Worm (Caenorhabditis elegans): ENCODE data around the gene golg-2.

The golg-2 gene

DNA sequence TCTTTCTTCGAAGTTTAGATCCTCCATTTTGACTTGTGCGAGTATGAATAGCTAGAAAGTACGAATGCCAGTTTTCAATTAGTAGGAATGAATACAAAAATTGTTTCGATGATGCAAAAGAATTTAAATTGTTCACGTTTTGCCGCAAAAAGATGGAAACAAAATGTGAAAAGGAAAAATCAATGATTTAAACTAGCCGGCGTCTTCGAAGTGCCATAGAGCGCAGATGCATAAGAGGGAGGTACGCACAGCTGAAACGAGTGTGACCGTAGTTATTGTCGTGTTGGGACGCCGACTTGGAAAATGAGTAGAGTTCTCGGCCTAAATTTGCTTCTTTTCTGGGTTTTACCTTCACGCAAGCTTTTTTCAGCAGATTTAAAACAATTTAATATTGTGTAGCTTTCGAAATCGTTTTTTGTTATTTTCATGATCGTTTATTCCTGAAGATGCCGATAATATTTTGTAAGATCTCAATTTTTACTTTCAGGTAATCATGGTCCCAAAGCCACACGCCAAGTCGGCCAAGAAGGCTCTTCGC lies 15.3 kb upstream of the golg-2 start, which contains the start of the genes ify-1 and rpl-22:
Gene ify-1 (minus strand): TSS at position 51 of the 538 bp plus-strand sequence.
Gene rpl-22 (plus strand): TSS at position 488 of the 538 bp plus-strand sequence.
- TF ChIP-seq lsy-2 (tag; optimal IDR thresholded peaks at IDR 0.05): peak; percentile 98 to 100
- TF ChIP-seq nhr-10 (tag; optimal IDR thresholded peaks at IDR 0.05): peak; percentile 34
- peak; percentile 95 for TF ChIP-seq nhr-25 (tag; optimal IDR thresholded peaks at IDR 0.05)
- peak; percentile 37 for TF ChIP-seq nhr-11 (tag; optimal IDR thresholded peaks at IDR 0.05)
- peak; percentile 96 for TF ChIP-seq C34F6.9 (tag; optimal IDR thresholded peaks at IDR 0.05)
- peak; percentile 83 for TF ChIP-seq fos-1 (tag; optimal IDR thresholded peaks at IDR 0.05)
- no peak for TF ChIP-seq nhr-12 (tag; optimal IDR thresholded peaks at IDR 0.05)
- TF ChIP-seq ceh-16 (tag; optimal IDR thresholded peaks at IDR 0.05): peak; percentile 71
- TF ChIP-seq ceh-82 (tag; optimal IDR thresholded peaks at IDR 0.05): peak; percentile 73
- peak; percentile 39 for TF ChIP-seq egl-27 (tag; optimal IDR thresholded peaks at IDR 0.05)
- TF ChIP-seq sma-9 (GFP tag; optimal IDR thresholded peaks at IDR 0.05): peak; percentile 94
- no peak for TF ChIP-seq sma-9 (tag; optimal IDR thresholded peaks at IDR 0.05)
- TF ChIP-seq R02D3.7 (tag; optimal IDR thresholded peaks at IDR 0.05): peak; percentile 43
- no peak for TF ChIP-seq nhr-237 (tag; optimal IDR thresholded peaks at IDR 0.05)
- no peak for TF ChIP-seq ztf-11 (tag; optimal IDR thresholded peaks at IDR 0.05)
- no peak for TF ChIP-seq skn-1 (tag; optimal IDR thresholded peaks at IDR 0.05)
- no peak for TF ChIP-seq elt-1 (tag; optimal IDR thresholded peaks at IDR 0.05)
- TF ChIP-seq ama-1 (optimal IDR thresholded peaks at IDR 0.05): peak; percentile 71
- TF ChIP-seq mab-5 (tag; optimal IDR thresholded peaks at IDR 0.05): peak; percentile 90
- no peak for TF ChIP-seq dmd-4 (tag; optimal IDR thresholded peaks at IDR 0.05)
- TF ChIP-seq crh-2 (tag; optimal IDR thresholded peaks at IDR 0.05): peak; percentile 98
- TF ChIP-seq unc-55 (GFP tag; optimal IDR thresholded peaks at IDR 0.05): peak; percentile 99
- TF ChIP-seq lin-13 (GFP tag; optimal IDR thresholded peaks at IDR 0.05): peak; percentile 95
- TF ChIP-seq ztf-1 (GFP tag; conservative IDR thresholded peaks at IDR 0.05): no peak
- no peak for TF ChIP-seq peb-1 (tag; optimal IDR thresholded peaks at IDR 0.05)
- TF ChIP-seq unc-62 (GFP tag; optimal IDR thresholded peaks at IDR 0.05): peak; percentile 47
- TF ChIP-seq nhr-129 (tag; optimal IDR thresholded peaks at IDR 0.05): peak; percentile 98
- peak in 1 of 2 experiments; percentile 51 for TF ChIP-seq mdl-1 (tag; optimal IDR thresholded peaks at IDR 0.05)
- no peak for TF ChIP-seq unc-39 (tag; optimal IDR thresholded peaks at IDR 0.05)
- peak; percentile 93 for TF ChIP-seq sem-4 (tag; optimal IDR thresholded peaks at IDR 0.05)
- TF ChIP-seq nhr-21 (tag; optimal IDR thresholded peaks at IDR 0.05): peak; percentile 94
- TF ChIP-seq blmp-1 (tag; optimal IDR thresholded peaks at IDR 0.05; ENCODE audit: insufficient read depth): peak; percentile 86
- no peak for TF ChIP-seq aly-2 (tag; optimal IDR thresholded peaks at IDR 0.05)
- peak; percentile 90 for TF ChIP-seq ztf-4 (tag; optimal IDR thresholded peaks at IDR 0.05)
- TF ChIP-seq F13H6.1 (tag; optimal IDR thresholded peaks at IDR 0.05): peak; percentile 92
- TF ChIP-seq nhr-6 (tag; optimal IDR thresholded peaks at IDR 0.05): peak; percentile 89
- no peak for TF ChIP-seq mbf-1 (tag; optimal IDR thresholded peaks at IDR 0.05)
- TF ChIP-seq lin-39 (tag; optimal IDR thresholded peaks at IDR 0.05): no peak
- TF ChIP-seq snpc-4 (tag; optimal IDR thresholded peaks at IDR 0.05): peak; percentile 94
- TF ChIP-seq Y55F3AM.14 (GFP tag; optimal IDR thresholded peaks at IDR 0.05): peak; percentile 28
- TF ChIP-seq elt-3 (tag; optimal IDR thresholded peaks at IDR 0.05): no peak
- peak; percentile 76 for TF ChIP-seq nhr-77 (tag; optimal IDR thresholded peaks at IDR 0.05)
- peak; percentile 78 for TF ChIP-seq zag-1 (tag; optimal IDR thresholded peaks at IDR 0.05)
- peak; percentile 83 for TF ChIP-seq ZK546.5 (tag; optimal IDR thresholded peaks at IDR 0.05)
- TF ChIP-seq alr-1 (tag; optimal IDR thresholded peaks at IDR 0.05): no peak
- TF ChIP-seq lin-11 (tag; optimal IDR thresholded peaks at IDR 0.05): peak; percentile 96
- peak; percentile 94 for TF ChIP-seq sma-3 (GFP tag; optimal IDR thresholded peaks at IDR 0.05)
- no peak for TF ChIP-seq nhr-23 (tag; optimal IDR thresholded peaks at IDR 0.05)
- peak; percentile 95 for TF ChIP-seq gmeb-1 (tag; optimal IDR thresholded peaks at IDR 0.05)

Measured in whole organism, L2 larva.